Worm (Caenorhabditis elegans): Measurements from ENCODE around the gene lron-3.

DNA sequence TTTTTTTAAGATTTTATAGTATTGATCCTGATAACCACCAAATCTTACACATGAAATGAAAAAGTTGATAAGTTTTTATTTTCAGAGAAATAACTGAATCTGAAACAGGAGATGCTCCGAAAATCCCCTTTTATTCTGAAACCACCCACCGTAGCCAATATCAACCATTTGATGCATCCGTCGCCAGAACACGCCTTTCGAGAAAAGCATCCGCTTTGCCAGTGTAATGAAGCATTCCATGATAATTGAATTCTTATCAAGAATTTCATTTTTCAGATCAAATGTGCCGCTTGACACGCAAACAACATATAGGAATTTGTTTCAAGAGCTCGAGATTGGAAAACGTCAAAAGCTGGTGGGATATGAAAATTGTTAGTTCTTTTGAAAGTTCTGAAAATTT, 53.0 kb downstream of the lron-3 start, which contains the start of gene tbh-1:
- TF ChIP-seq ets-4 (GFP tag; optimal IDR thresholded peaks at IDR 0.05) (no peak), nfyb-1 (GFP tag; IDR thresholded peaks at IDR 0.05) (no peak), tbx-9 (tag; optimal IDR thresholded peaks at IDR 0.05; ENCODE audit: borderline replicate concordance) (no peak), ama-1 (optimal IDR thresholded peaks at IDR 0.05) (no peak), ama-1 (GFP tag; optimal IDR thresholded peaks at IDR 0.05) (no peak), F52B5.7 (tag; optimal IDR thresholded peaks at IDR 0.05) (no peak), let-526 (GFP tag; IDR thresholded peaks at IDR 0.05) (no peak), mcd-1 (GFP tag; IDR thresholded peaks at IDR 0.05) (no peak), attf-3 (GFP tag; conservative IDR thresholded peaks at IDR 0.05) (no peak), lin-40 (tag; optimal IDR thresholded peaks at IDR 0.05) (no peak), egrh-3 (GFP tag; IDR thresholded peaks at IDR 0.05) (no peak), snpc-1.3 (tag; optimal IDR thresholded peaks at IDR 0.05; ENCODE audit: insufficient read depth) (no peak), pbrm-1 (GFP tag; IDR thresholded peaks at IDR 0.05) (no peak), unc-62 (GFP tag; optimal IDR thresholded peaks at IDR 0.05) (no peak)

Measured in whole organism, young adult.